Fruit fly (Drosophila melanogaster) whole organism: Measurements from ENCODE around the gene CG32026.

Experiments used
- CG8478 ChIP-seq: fragments of >200 bp; optimal IDR thresholded peaks from 2 replicates; lab custom pipeline; 2018; ENCODE audit warnings: inconsistent platforms
- Dll ChIP-seq: fragments of >200 bp; optimal IDR thresholded peaks from 2 replicates; lab custom pipeline; 2017
- EcR ChIP-seq, 2 experiments: fragments of >200 bp; optimal IDR thresholded peaks; 2 replicates each; lab custom pipeline; 2017; ENCODE audit warnings: missing biosample characterization in 2 of 2, missing genetic modification characterization in 2 of 2, missing genetic modification reagents in 2 of 2
- pan ChIP-seq: fragments of >200 bp; optimal IDR thresholded peaks from 2 replicates; lab custom pipeline; 2017
- psq ChIP-seq: fragments of >200 bp; optimal IDR thresholded peaks from 2 replicates; lab custom pipeline; 2017
- usp ChIP-seq: fragments of >200 bp; optimal IDR thresholded peaks from 2 replicates; lab custom pipeline; 2017; ENCODE audit warnings: missing biosample characterization, missing genetic modification characterization, mixed read lengths

dm6 chr3L:8821708-8822660, 14.3 kb upstream of the CG32026 start:
- no peak for TF ChIP-seq psq (lab: Kevin White, UChicago)
- no peak for TF ChIP-seq usp (GFP tag; lab: Kevin White, UChicago)
- no peak for TF ChIP-seq Dll
- no peak for TF ChIP-seq CG8478 (lab: Kevin White, UChicago)
- TF ChIP-seq pan (lab: Kevin White, UChicago) = no peak
- no peak for TF ChIP-seq EcR (GFP tag; optimal IDR thresholded peaks at IDR 0.05; lab: Kevin White, UChicago)
